Fruit fly (Drosophila melanogaster) whole organism, embryonic: ENCODE measurements around the gene CG4004.

Experiments used
- Awh ChIP-seq: fragments of 200-800 bp; sonication (Bioruptor generic); IDR thresholded peaks from 2 replicates; pipeline ENCODE4, ENCODE4 v1.3.6; 2022; ENCODE audit warnings: missing biosample characterization, missing genetic modification characterization
- B-H2 ChIP-seq: fragments of 200-800 bp; sonication (Bioruptor generic); optimal IDR thresholded peaks from 2 replicates; lab custom pipeline; 2018; ENCODE audit warnings: missing biosample characterization, mild to moderate bottlenecking, missing genetic modification characterization
- CG10321 ChIP-seq: fragments of 200-800 bp; sonication (Bioruptor generic); IDR thresholded peaks from 2 replicates; pipeline ENCODE4 v1.3.6; 2022; ENCODE audit warnings: missing biosample characterization, missing genetic modification characterization
- CG10543 ChIP-seq: fragments of 200-800 bp; sonication (Bioruptor generic); optimal IDR thresholded peaks from 3 replicates; lab custom pipeline; 2017; ENCODE audit warnings: missing biosample characterization, mild to moderate bottlenecking, missing genetic modification characterization, moderate library complexity
- CG13287 ChIP-seq: fragments of 200-800 bp; sonication (Bioruptor generic); IDR thresholded peaks from 2 replicates; pipeline ENCODE4 v1.3.6; 2022; ENCODE audit warnings: missing biosample characterization, missing genetic modification characterization; ENCODE audit not compliant: partially characterized antibody
- CG13624 ChIP-seq: fragments of 200-800 bp; sonication (Bioruptor generic); optimal IDR thresholded peaks from 2 replicates; lab custom pipeline; 2016; ENCODE audit warnings: missing biosample characterization, missing genetic modification characterization
- CG1792 ChIP-seq: fragments of 200-800 bp; sonication (Bioruptor generic); optimal IDR thresholded peaks from 2 replicates; lab custom pipeline; 2016; ENCODE audit warnings: missing biosample characterization, missing genetic modification characterization
- CG18619 ChIP-seq: fragments of 200-800 bp; sonication (Bioruptor generic); optimal IDR thresholded peaks from 3 replicates; lab custom pipeline; 2017; ENCODE audit warnings: missing biosample characterization, mild to moderate bottlenecking, missing genetic modification characterization
- CG3065 ChIP-seq: fragments of 200-800 bp; sonication (Bioruptor generic); optimal IDR thresholded peaks from 2 replicates; lab custom pipeline; 2016; ENCODE audit warnings: missing biosample characterization, missing genetic modification characterization
- CG32772 ChIP-seq: fragments of 200-800 bp; sonication (Bioruptor generic); IDR thresholded peaks from 2 replicates; pipeline ENCODE4 v1.3.6; 2022; ENCODE audit warnings: missing biosample characterization, missing genetic modification characterization
- CG3726 ChIP-seq: fragments of 200-800 bp; sonication (Bioruptor generic); IDR thresholded peaks from 3 replicates; pipeline ENCODE4, ENCODE4 v1.3.6; 2022; ENCODE audit warnings: missing biosample characterization, missing genetic modification characterization
- CG43689 ChIP-seq: fragments of 200-800 bp; sonication (Bioruptor generic); IDR thresholded peaks from 2 replicates; pipeline ENCODE4 v1.3.6; 2022; ENCODE audit warnings: missing biosample characterization, missing genetic modification characterization
- CG4424 ChIP-seq: fragments of 200-800 bp; sonication (Bioruptor generic); optimal IDR thresholded peaks from 3 replicates; lab custom pipeline; 2016; ENCODE audit warnings: missing biosample characterization, missing genetic modification characterization
- CG7963 ChIP-seq: fragments of 200-800 bp; sonication (Bioruptor generic); IDR thresholded peaks from 3 replicates; pipeline ENCODE4 v1.3.6; 2022; ENCODE audit warnings: missing biosample characterization, missing genetic modification characterization; ENCODE audit not compliant: partially characterized antibody
- CG8359 ChIP-seq: fragments of 200-800 bp; sonication (Bioruptor generic); optimal IDR thresholded peaks from 2 replicates; lab custom pipeline; 2017; ENCODE audit warnings: missing biosample characterization, mild to moderate bottlenecking, missing genetic modification characterization, borderline replicate concordance
- CG8388 ChIP-seq: fragments of 200-800 bp; sonication (Bioruptor generic); optimal IDR thresholded peaks from 2 replicates; lab custom pipeline; 2019; ENCODE audit warnings: missing biosample characterization, mild to moderate bottlenecking, missing genetic modification characterization, moderate library complexity
- CG9437 ChIP-seq: fragments of 200-800 bp; sonication (Bioruptor generic); optimal IDR thresholded peaks from 2 replicates; lab custom pipeline; 2018; ENCODE audit warnings: missing biosample characterization, mild to moderate bottlenecking, missing genetic modification characterization
- CG9932 ChIP-seq: fragments of 200-800 bp; sonication (Bioruptor generic); IDR thresholded peaks from 2 replicates; pipeline ENCODE4 v1.3.6; 2022; ENCODE audit warnings: missing biosample characterization, missing genetic modification characterization
- CTCF ChIP-seq: fragments of 200-800 bp; sonication (Bioruptor generic); optimal IDR thresholded peaks from 2 replicates; lab custom pipeline; 2017; ENCODE audit warnings: missing biosample characterization, mild to moderate bottlenecking, missing genetic modification characterization, moderate library complexity
- Elba2 ChIP-seq: fragments of 200-800 bp; sonication (Bioruptor generic); optimal IDR thresholded peaks from 3 replicates; lab custom pipeline; 2016; ENCODE audit warnings: missing biosample characterization, missing genetic modification characterization
- Ets65A ChIP-seq: fragments of 200-800 bp; sonication (Bioruptor generic); peaks from one replicate; lab custom pipeline; 2016; ENCODE audit warnings: missing biosample characterization, missing genetic modification characterization
- Fer1 ChIP-seq: fragments of 200-800 bp; sonication (Bioruptor generic); optimal IDR thresholded peaks from 2 replicates; lab custom pipeline; 2017; ENCODE audit warnings: missing biosample characterization, mild to moderate bottlenecking, missing genetic modification characterization
- H2.0 ChIP-seq: fragments of 200-800 bp; sonication (Bioruptor generic); IDR thresholded peaks from 2 replicates; pipeline ENCODE4 v1.3.6; 2022; ENCODE audit warnings: missing biosample characterization, missing genetic modification characterization
- HLH54F ChIP-seq: fragments of 200-800 bp; sonication (Bioruptor generic); optimal IDR thresholded peaks from 3 replicates; lab custom pipeline; 2016; ENCODE audit warnings: missing biosample characterization, missing genetic modification characterization
- MBD-R2 ChIP-seq: fragments of 200-800 bp; sonication (Bioruptor generic); IDR thresholded peaks from 2 replicates; pipeline ENCODE4 v1.3.6; 2022; ENCODE audit warnings: missing biosample characterization, missing genetic modification characterization
- Meics ChIP-seq: fragments of 200-800 bp; sonication (Bioruptor generic); optimal IDR thresholded peaks from 2 replicates; lab custom pipeline; 2017; ENCODE audit warnings: missing biosample characterization, mild to moderate bottlenecking, missing genetic modification characterization
- Neu2 ChIP-seq: fragments of 200-800 bp; sonication (Bioruptor generic); optimal IDR thresholded peaks from 3 replicates; lab custom pipeline; 2016; ENCODE audit warnings: missing biosample characterization, missing genetic modification characterization, borderline replicate concordance
- PHDP ChIP-seq: fragments of 200-800 bp; sonication (Bioruptor generic); optimal IDR thresholded peaks from 3 replicates; lab custom pipeline; 2018; ENCODE audit warnings: missing biosample characterization, mild to moderate bottlenecking, missing genetic modification characterization, moderate library complexity
- Stat92E ChIP-seq, 3 experiments: fragments of >200 bp in 2 of 3; fragments of 200-800 bp in 1 of 3; sonication (Bioruptor generic) in 1 of 3; optimal IDR thresholded peaks; 2 replicates each; lab custom pipeline; 2017 to 2019; ENCODE audit warnings: missing biosample characterization in 3 of 3, missing genetic modification characterization in 3 of 3, mild to moderate bottlenecking in 1 of 3, moderate library complexity in 1 of 3
- TFAM ChIP-seq: fragments of 200-800 bp; sonication (Bioruptor generic); optimal IDR thresholded peaks from 2 replicates; lab custom pipeline; 2017; ENCODE audit warnings: missing biosample characterization, missing genetic modification characterization, inconsistent platforms
- Taf1 ChIP-seq: fragments of 200-800 bp; sonication (Bioruptor generic); IDR thresholded peaks from 2 replicates; pipeline ENCODE4 v1.3.6; 2022; ENCODE audit warnings: missing biosample characterization, missing genetic modification characterization
- YL-1 ChIP-seq: fragments of 200-800 bp; sonication (Bioruptor generic); optimal IDR thresholded peaks from 3 replicates; lab custom pipeline; 2017; ENCODE audit warnings: missing biosample characterization, mild to moderate bottlenecking, missing genetic modification characterization
- abd-A ChIP-seq: fragments of 200-800 bp; sonication (Bioruptor generic); optimal IDR thresholded peaks from 3 replicates; lab custom pipeline; 2019; ENCODE audit warnings: missing biosample characterization, mild to moderate bottlenecking, missing genetic modification characterization, moderate library complexity
- cwo ChIP-seq: fragments of 200-800 bp; sonication (Bioruptor generic); optimal IDR thresholded peaks from 3 replicates; lab custom pipeline; 2017; ENCODE audit warnings: missing biosample characterization, missing genetic modification characterization, mild to moderate bottlenecking, moderate library complexity, missing genetic modification reagents
- da ChIP-seq: fragments of 200-800 bp; sonication (Bioruptor generic); optimal IDR thresholded peaks from 2 replicates; lab custom pipeline; 2016; ENCODE audit warnings: missing biosample characterization, missing genetic modification characterization
- dysf ChIP-seq: fragments of 200-800 bp; sonication (Bioruptor generic); IDR thresholded peaks from 3 replicates; pipeline ENCODE4 v1.3.6; 2022; ENCODE audit warnings: missing biosample characterization, missing genetic modification characterization
- ftz-f1 ChIP-seq: fragments of 200-800 bp; sonication (Bioruptor generic); optimal IDR thresholded peaks from 2 replicates; lab custom pipeline; 2016; ENCODE audit warnings: missing biosample characterization, missing genetic modification characterization
- gcm2 ChIP-seq: fragments of 200-800 bp; sonication (Bioruptor generic); optimal IDR thresholded peaks from 2 replicates; lab custom pipeline; 2016; ENCODE audit warnings: missing biosample characterization, missing genetic modification characterization
- grn ChIP-seq: fragments of 200-800 bp; sonication (Bioruptor generic); optimal IDR thresholded peaks from 3 replicates; lab custom pipeline; 2017; ENCODE audit warnings: missing biosample characterization, missing genetic modification characterization
- lmd ChIP-seq: fragments of 200-800 bp; sonication (Bioruptor generic); IDR thresholded peaks from 2 replicates; pipeline ENCODE4 v1.3.6; 2022; ENCODE audit warnings: missing biosample characterization, missing genetic modification characterization
- lola ChIP-seq, 3 experiments: fragments of >200 bp in 2 of 3; fragments of 200-800 bp in 1 of 3; sonication (Bioruptor generic) in 1 of 3; optimal IDR thresholded peaks; 2 replicates each; lab custom pipeline; 2017 to 2019; ENCODE audit warnings: missing biosample characterization in 3 of 3, missing genetic modification characterization in 3 of 3, mild to moderate bottlenecking in 1 of 3, moderate library complexity in 1 of 3
- nerfin-1 ChIP-seq: fragments of 200-800 bp; sonication (Bioruptor generic); optimal IDR thresholded peaks from 3 replicates; lab custom pipeline; 2019; ENCODE audit warnings: missing biosample characterization, mild to moderate bottlenecking, missing genetic modification characterization, moderate library complexity
- nerfin-2 ChIP-seq: fragments of 200-800 bp; sonication (Bioruptor generic); IDR thresholded peaks from 2 replicates; pipeline ENCODE4 v1.3.6; 2022; ENCODE audit warnings: missing biosample characterization, missing genetic modification characterization; ENCODE audit not compliant: partially characterized antibody
- pan ChIP-seq, 4 experiments: fragments of >200 bp in 3 of 4; fragments of 200-800 bp in 1 of 4; sonication (Bioruptor generic) in 1 of 4; optimal IDR thresholded peaks in 3 of 4; IDR thresholded peaks in 1 of 4; 2 replicates each; pipeline versions ENCODE4 v1.3.6 to Lab custom; 2017 to 2022; ENCODE audit warnings: missing biosample characterization in 2 of 4, missing genetic modification characterization in 2 of 4, mixed read lengths in 1 of 4
- pho ChIP-seq: fragments of 200-800 bp; sonication (Bioruptor generic); optimal IDR thresholded peaks from 2 replicates; lab custom pipeline; 2016; ENCODE audit warnings: missing biosample characterization, missing genetic modification characterization
- repo ChIP-seq: fragments of 200-800 bp; sonication (Bioruptor generic); optimal IDR thresholded peaks from 2 replicates; lab custom pipeline; 2016; ENCODE audit warnings: missing biosample characterization, missing genetic modification characterization
- shn ChIP-seq: fragments of 200-800 bp; sonication (Bioruptor generic); optimal IDR thresholded peaks from 3 replicates; lab custom pipeline; 2016; ENCODE audit warnings: missing biosample characterization, missing genetic modification characterization
- unpg ChIP-seq: fragments of 200-800 bp; sonication (Bioruptor generic); optimal IDR thresholded peaks from 3 replicates; lab custom pipeline; 2018; ENCODE audit warnings: missing biosample characterization, mild to moderate bottlenecking, missing genetic modification characterization, moderate library complexity
- vvl ChIP-seq: fragments of 200-800 bp; sonication (Bioruptor generic); IDR thresholded peaks from 2 replicates; pipeline ENCODE4 v1.3.6; 2022; ENCODE audit warnings: missing biosample characterization, missing genetic modification characterization
- wor ChIP-seq: fragments of 200-800 bp; sonication (Bioruptor generic); IDR thresholded peaks from 2 replicates; pipeline ENCODE4 v1.3.6; 2022; ENCODE audit warnings: missing biosample characterization, missing genetic modification characterization
- zf30C ChIP-seq: fragments of 200-800 bp; sonication (Bioruptor generic); optimal IDR thresholded peaks from 3 replicates; lab custom pipeline; 2018; ENCODE audit warnings: missing biosample characterization, mild to moderate bottlenecking, missing genetic modification characterization

Gene CG4004

DNA sequence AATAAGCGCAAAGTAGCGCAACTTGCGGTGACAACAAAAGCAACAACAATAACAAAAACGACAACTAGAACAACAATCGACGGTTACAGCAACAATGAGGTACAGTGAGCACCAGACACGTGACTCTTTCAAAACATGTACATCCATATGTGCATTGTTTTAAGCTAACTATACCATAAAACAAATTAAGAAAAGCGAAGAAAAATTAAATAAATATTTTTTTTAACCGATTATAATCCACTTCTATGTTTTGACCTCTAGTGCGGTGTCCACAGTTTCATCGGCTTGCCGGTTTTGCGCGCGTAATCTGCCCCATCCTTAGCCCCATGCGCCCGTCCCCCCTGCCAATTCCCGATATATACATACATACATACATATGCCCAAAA lies 10.3 kb downstream of the CG4004 start (continued):
- peak; percentile 33 for TF ChIP-seq YL-1
- TF ChIP-seq CG18619 (GFP tag; lab: Kevin White, UChicago) = peak; percentile 88
- TF ChIP-seq MBD-R2 (GFP tag; lab: Robert Waterston, UW) = peak; percentile 96
- peak; percentile 92 for TF ChIP-seq CG3726
- TF ChIP-seq CG3065 (GFP tag; lab: Kevin White, UChicago) = peak; percentile 57
- peak; percentile 86 for TF ChIP-seq wor (GFP tag; lab: Robert Waterston, UW)
- TF ChIP-seq lola (GFP tag; optimal IDR thresholded peaks at IDR 0.05; lab: Kevin White, UChicago) = peak in 1 of 3 experiments; percentile 67
- peak; percentile 89 for TF ChIP-seq Awh (GFP tag; lab: Robert Waterston, UW)
- peak; percentile 43 for TF ChIP-seq repo
- peak; percentile 97 for TF ChIP-seq lmd
- peak; percentile 95 for TF ChIP-seq Meics (GFP tag; lab: Kevin White, UChicago)
- TF ChIP-seq HLH54F = peak; percentile 92
- TF ChIP-seq CG9437 (GFP tag; lab: Kevin White, UChicago) = peak; percentile 61
- TF ChIP-seq CG10543 (GFP tag; lab: Kevin White, UChicago) = no peak
- TF ChIP-seq nerfin-2 (GFP tag; lab: Robert Waterston, UW) = no peak
- TF ChIP-seq CG7963 (GFP tag; lab: Robert Waterston, UW) = no peak
- TF ChIP-seq pan (optimal IDR thresholded peaks at IDR 0.05; lab: Kevin White, UChicago) = no peak
- peak in 1 of 2 experiments; percentile 97 for TF ChIP-seq pan (GFP tag; optimal IDR thresholded peaks at IDR 0.05 in 1 of 2, IDR thresholded peaks at IDR 0.05 in 1 of 2)
- peak; percentile 26 for TF ChIP-seq TFAM
- no peak for TF ChIP-seq zf30C (GFP tag; lab: Kevin White, UChicago)
- peak; percentile 89 for TF ChIP-seq Fer1 (GFP tag; lab: Kevin White, UChicago)
- TF ChIP-seq Neu2 = peak; percentile 27
- peak; percentile 98 for TF ChIP-seq Taf1 (GFP tag; lab: Robert Waterston, UW)
- peak; percentile 77 for TF ChIP-seq shn (GFP tag; lab: Kevin White, UChicago)
- TF ChIP-seq CG8359 (GFP tag; lab: Kevin White, UChicago) = peak; percentile 66
- TF ChIP-seq CG1792 (GFP tag; lab: Kevin White, UChicago) = peak; percentile 78
- peak; percentile 98 for TF ChIP-seq CG9932 (GFP tag; lab: Robert Waterston, UW)
- peak; percentile 90 for TF ChIP-seq CG4424
- peak; percentile 97 for TF ChIP-seq vvl (GFP tag; lab: Robert Waterston, UW)
- TF ChIP-seq CG13624 (GFP tag; lab: Kevin White, UChicago) = peak; percentile 89
- TF ChIP-seq CG8388 (GFP tag; lab: Kevin White, UChicago) = peak; percentile 89
- no peak for TF ChIP-seq abd-A (tag; lab: Kevin White, UChicago)
- TF ChIP-seq CG43689 (GFP tag; lab: Robert Waterston, UW) = peak; percentile 89
- TF ChIP-seq nerfin-1 = peak; percentile 63
- TF ChIP-seq da (GFP tag; lab: Kevin White, UChicago) = peak; percentile 49
- TF ChIP-seq ftz-f1 (GFP tag; lab: Kevin White, UChicago) = no peak
- TF ChIP-seq PHDP (tag; lab: Kevin White, UChicago) = peak; percentile 92
- TF ChIP-seq cwo (GFP tag; lab: Kevin White, UChicago) = peak; percentile 83
- TF ChIP-seq CG13287 (GFP tag; lab: Robert Waterston, UW) = no peak
- peak; percentile 9 for TF ChIP-seq CTCF (GFP tag; lab: Kevin White, UChicago)
- no peak for TF ChIP-seq B-H2 (GFP tag; lab: Kevin White, UChicago)
- TF ChIP-seq H2.0 (GFP tag; lab: Robert Waterston, UW) = peak; percentile 94
- peak; percentile 93 for TF ChIP-seq pho (GFP tag; lab: Kevin White, UChicago)
- peak; percentile 76 for TF ChIP-seq CG10321 (GFP tag; lab: Robert Waterston, UW)
- TF ChIP-seq Ets65A = peak; percentile 95
- peak; percentile 97 for TF ChIP-seq dysf (GFP tag; lab: Robert Waterston, UW)
- TF ChIP-seq unpg (GFP tag; lab: Kevin White, UChicago) = peak; percentile 93
- no peak for TF ChIP-seq grn (GFP tag; lab: Kevin White, UChicago)
- TF ChIP-seq Stat92E (GFP tag; optimal IDR thresholded peaks at IDR 0.05; lab: Kevin White, UChicago) = no peak
- peak; percentile 96 for TF ChIP-seq CG32772 (GFP tag; lab: Robert Waterston, UW)
- TF ChIP-seq Elba2 (GFP tag; lab: Kevin White, UChicago) = no peak
- peak; percentile 91 for TF ChIP-seq gcm2 (GFP tag; lab: Kevin White, UChicago)
